Worm (Caenorhabditis elegans): ENCODE data around the gene T14G8.6.

The T14G8.6 gene

DNA sequence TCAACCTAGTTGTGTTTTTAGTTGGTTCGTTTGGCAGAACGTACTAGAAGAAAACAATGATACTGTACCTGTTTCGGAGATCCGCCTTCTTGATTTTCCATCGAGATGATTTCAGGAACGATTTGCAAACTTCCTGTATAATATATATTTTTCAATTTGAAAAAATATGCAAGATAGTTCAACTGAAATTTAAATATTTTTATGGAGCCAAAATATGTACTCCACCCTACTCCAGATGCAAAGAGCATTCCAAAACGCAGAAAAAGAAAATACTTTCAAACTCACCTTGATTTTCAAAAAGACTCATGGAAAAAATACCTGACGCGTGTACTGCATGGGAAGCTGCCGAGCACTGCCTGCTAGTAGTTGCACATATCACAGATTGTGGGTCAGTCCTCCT lies 49.1 kb downstream of the T14G8.6 start, which contains the start of gene gei-3:
TSS of gene gei-3 (minus strand) at position 101 of the 400 bp plus-strand sequence.
- TF ChIP-seq lin-15B (tag; optimal IDR thresholded peaks at IDR 0.05) (no peak), lir-3 (tag; optimal IDR thresholded peaks at IDR 0.05; ENCODE audit: poor library complexity) (no peak), sox-4 (tag; optimal IDR thresholded peaks at IDR 0.05) (no peak), ceh-8 (GFP tag; optimal IDR thresholded peaks at IDR 0.05) (no peak), mep-1 (tag; optimal IDR thresholded peaks at IDR 0.05) (no peak), C04F5.9 (tag; optimal IDR thresholded peaks at IDR 0.05) (no peak), hpl-2 (GFP tag; optimal IDR thresholded peaks at IDR 0.05) (no peak), tlp-1 (tag; optimal IDR thresholded peaks at IDR 0.05) (no peak), nhr-19 (GFP tag; conservative IDR thresholded peaks at IDR 0.05) (no peak), aly-2 (tag; optimal IDR thresholded peaks at IDR 0.05) (no peak), pag-3 (tag; optimal IDR thresholded peaks at IDR 0.05; ENCODE audit: borderline replicate concordance, insufficient read depth) (no peak), C34B4.2 (tag; optimal IDR thresholded peaks at IDR 0.05) (no peak), hlh-17 (GFP tag; optimal IDR thresholded peaks at IDR 0.05; ENCODE audit: borderline replicate concordance) (no peak), snu-23 (GFP tag; optimal IDR thresholded peaks at IDR 0.05) (no peak), dpl-1 (GFP tag; optimal IDR thresholded peaks at IDR 0.05) (no peak), lin-13 (GFP tag; optimal IDR thresholded peaks at IDR 0.05) (no peak), fkh-8 (tag; optimal IDR thresholded peaks at IDR 0.05) (no peak), zip-4 (GFP tag; optimal IDR thresholded peaks at IDR 0.05) (no peak), snpc-4 (tag; optimal IDR thresholded peaks at IDR 0.05) (no peak), ztf-4 (tag; optimal IDR thresholded peaks at IDR 0.05) (no peak)

Measured in whole organism, L1 larva.